Fruit fly (Drosophila melanogaster) whole organism, embryonic: Measurements from ENCODE around the gene CG17717.
A peak's percentile ranks its signal among the peaks of the same experiment; 100 is the strongest.

Source experiments
- Adf1 ChIP-seq: fragments of 200-800 bp; sonication (Bioruptor generic); IDR thresholded peaks from 2 replicates; pipeline ENCODE4 v1.3.6; 2022; ENCODE audit warnings: missing biosample characterization, missing genetic modification characterization
- Atf-2 ChIP-seq: fragments of 200-800 bp; sonication (Bioruptor generic); optimal IDR thresholded peaks from 2 replicates; lab custom pipeline; 2016; ENCODE audit warnings: missing biosample characterization, missing genetic modification characterization
- BtbVII ChIP-seq: fragments of 200-800 bp; sonication (Bioruptor generic); optimal IDR thresholded peaks from 3 replicates; lab custom pipeline; 2017; ENCODE audit warnings: missing biosample characterization, mild to moderate bottlenecking, missing genetic modification characterization
- CG10147 ChIP-seq: fragments of 200-800 bp; sonication (Bioruptor generic); optimal IDR thresholded peaks from 2 replicates; lab custom pipeline; 2019; ENCODE audit warnings: missing biosample characterization, mild to moderate bottlenecking, missing genetic modification characterization, moderate library complexity
- CG10267 ChIP-seq: fragments of 200-800 bp; sonication (Bioruptor generic); optimal IDR thresholded peaks from 2 replicates; lab custom pipeline; 2018; ENCODE audit warnings: missing biosample characterization, mild to moderate bottlenecking, missing genetic modification characterization, moderate library complexity
- CG11456 ChIP-seq: fragments of 200-800 bp; sonication (Bioruptor generic); IDR thresholded peaks from 3 replicates; pipeline ENCODE4 v1.3.6; 2022; ENCODE audit warnings: missing biosample characterization, missing genetic modification characterization
- CG11504 ChIP-seq: fragments of 200-800 bp; sonication (Bioruptor generic); optimal IDR thresholded peaks from 3 replicates; lab custom pipeline; 2019; ENCODE audit warnings: missing biosample characterization, mild to moderate bottlenecking, missing genetic modification characterization, moderate library complexity
- CG12104 ChIP-seq: fragments of 200-800 bp; sonication (Bioruptor generic); optimal IDR thresholded peaks from 3 replicates; lab custom pipeline; 2016; ENCODE audit warnings: missing biosample characterization, missing genetic modification characterization
- CG13624 ChIP-seq: fragments of 200-800 bp; sonication (Bioruptor generic); optimal IDR thresholded peaks from 2 replicates; lab custom pipeline; 2016; ENCODE audit warnings: missing biosample characterization, missing genetic modification characterization
- CG1603 ChIP-seq: fragments of 200-800 bp; sonication (Bioruptor generic); optimal IDR thresholded peaks from 2 replicates; lab custom pipeline; 2019; ENCODE audit warnings: missing biosample characterization, mild to moderate bottlenecking, missing genetic modification characterization, moderate library complexity
- CG17361 ChIP-seq: fragments of 200-800 bp; sonication (Bioruptor generic); IDR thresholded peaks from 3 replicates; pipeline ENCODE4 v1.3.6; 2022; ENCODE audit warnings: missing biosample characterization, missing genetic modification characterization
- CG17802 ChIP-seq: fragments of 200-800 bp; sonication (Bioruptor generic); optimal IDR thresholded peaks from 2 replicates; lab custom pipeline; 2018; ENCODE audit warnings: missing biosample characterization, mild to moderate bottlenecking, missing genetic modification characterization, moderate library complexity
- CG17829 ChIP-seq: fragments of 200-800 bp; optimal IDR thresholded peaks from 2 replicates; lab custom pipeline; 2019; ENCODE audit warnings: missing biosample characterization, mild to moderate bottlenecking, missing genetic modification characterization, moderate library complexity
- CG2678 ChIP-seq: fragments of 200-800 bp; sonication (Bioruptor generic); optimal IDR thresholded peaks from 3 replicates; lab custom pipeline; 2019; ENCODE audit warnings: missing biosample characterization, mild to moderate bottlenecking, missing genetic modification characterization, moderate library complexity
- CG30020 ChIP-seq: fragments of 200-800 bp; optimal IDR thresholded peaks from 2 replicates; lab custom pipeline; 2019; ENCODE audit warnings: missing biosample characterization, mild to moderate bottlenecking, missing genetic modification characterization, moderate library complexity
- CG31224 ChIP-seq: fragments of 200-800 bp; sonication (Bioruptor generic); IDR thresholded peaks from 2 replicates; pipeline ENCODE4 v1.3.6; 2022; ENCODE audit warnings: missing biosample characterization, missing genetic modification characterization
- CG3726 ChIP-seq: fragments of 200-800 bp; sonication (Bioruptor generic); IDR thresholded peaks from 3 replicates; pipeline ENCODE4, ENCODE4 v1.3.6; 2022; ENCODE audit warnings: missing biosample characterization, missing genetic modification characterization
- CG3838 ChIP-seq: fragments of 200-800 bp; sonication (Bioruptor generic); optimal IDR thresholded peaks from 3 replicates; lab custom pipeline; 2016; ENCODE audit warnings: missing biosample characterization, missing genetic modification characterization
- CG4282 ChIP-seq: fragments of 200-800 bp; sonication (Bioruptor generic); optimal IDR thresholded peaks from 2 replicates; lab custom pipeline; 2016; ENCODE audit warnings: missing biosample characterization, missing genetic modification characterization
- CG4360 ChIP-seq: fragments of 200-800 bp; sonication (Bioruptor generic); IDR thresholded peaks from 2 replicates; pipeline ENCODE4 v1.3.6; 2022; ENCODE audit warnings: missing biosample characterization, missing genetic modification characterization
- CG4707 ChIP-seq: fragments of 200-800 bp; sonication (Bioruptor generic); optimal IDR thresholded peaks from 2 replicates; lab custom pipeline; 2018; ENCODE audit warnings: missing biosample characterization, mild to moderate bottlenecking, missing genetic modification characterization, moderate library complexity
- CG7271 ChIP-seq: fragments of 200-800 bp; sonication (Bioruptor generic); optimal IDR thresholded peaks from 2 replicates; lab custom pipeline; 2018; ENCODE audit warnings: missing biosample characterization, mild to moderate bottlenecking, missing genetic modification characterization, moderate library complexity
- CG7786 ChIP-seq: fragments of 200-800 bp; sonication (Bioruptor generic); optimal IDR thresholded peaks from 2 replicates; lab custom pipeline; 2016; ENCODE audit warnings: missing biosample characterization, missing genetic modification characterization
- CG9932 ChIP-seq: fragments of 200-800 bp; sonication (Bioruptor generic); IDR thresholded peaks from 2 replicates; pipeline ENCODE4 v1.3.6; 2022; ENCODE audit warnings: missing biosample characterization, missing genetic modification characterization
- Chrac-16 ChIP-seq: fragments of 200-800 bp; sonication (Bioruptor generic); optimal IDR thresholded peaks from 3 replicates; lab custom pipeline; 2016; ENCODE audit warnings: missing biosample characterization, missing genetic modification characterization
- Doc2 ChIP-seq: fragments of 200-800 bp; sonication (Bioruptor generic); IDR thresholded peaks from 2 replicates; pipeline ENCODE4 v1.3.6; 2022; ENCODE audit warnings: missing biosample characterization, missing genetic modification characterization
- Drgx ChIP-seq: fragments of 200-800 bp; sonication (Bioruptor generic); IDR thresholded peaks from 2 replicates; pipeline ENCODE4 v1.3.6; 2022; ENCODE audit warnings: missing biosample characterization, missing genetic modification characterization
- HLHmδ ChIP-seq: fragments of 200-800 bp; sonication (Bioruptor generic); optimal IDR thresholded peaks from 2 replicates; lab custom pipeline; 2018; ENCODE audit warnings: missing biosample characterization, mild to moderate bottlenecking, missing genetic modification characterization, moderate library complexity
- Hsf ChIP-seq: fragments of 200-800 bp; sonication (Bioruptor generic); optimal IDR thresholded peaks from 3 replicates; lab custom pipeline; 2016; ENCODE audit warnings: missing biosample characterization, missing genetic modification characterization
- Rfx ChIP-seq: fragments of 200-800 bp; sonication (Bioruptor generic); IDR thresholded peaks from 2 replicates; pipeline ENCODE4 v1.3.6; 2022; ENCODE audit warnings: missing biosample characterization, missing genetic modification characterization
- Six4 ChIP-seq: fragments of 200-800 bp; sonication (Bioruptor generic); optimal IDR thresholded peaks from 2 replicates; lab custom pipeline; 2016; ENCODE audit warnings: missing biosample characterization, missing genetic modification characterization
- ab ChIP-seq: fragments of 200-800 bp; sonication (Bioruptor generic); optimal IDR thresholded peaks from 2 replicates; lab custom pipeline; 2016; ENCODE audit warnings: missing biosample characterization, missing genetic modification characterization
- amos ChIP-seq: fragments of 200-800 bp; sonication (Bioruptor generic); IDR thresholded peaks from 2 replicates; pipeline ENCODE4 v1.3.6; 2022; ENCODE audit warnings: missing biosample characterization, missing genetic modification characterization; ENCODE audit not compliant: partially characterized antibody
- ash1 ChIP-seq: fragments of 200-800 bp; sonication (Bioruptor generic); optimal IDR thresholded peaks from 2 replicates; lab custom pipeline; 2018; ENCODE audit warnings: missing biosample characterization, mild to moderate bottlenecking, missing genetic modification characterization
- btn ChIP-seq: fragments of 200-800 bp; sonication (Bioruptor generic); optimal IDR thresholded peaks from 2 replicates; lab custom pipeline; 2016; ENCODE audit warnings: missing biosample characterization, missing genetic modification characterization
- cato ChIP-seq: fragments of 200-800 bp; sonication (Bioruptor generic); optimal IDR thresholded peaks from 2 replicates; lab custom pipeline; 2016; ENCODE audit warnings: missing biosample characterization, missing genetic modification characterization, borderline replicate concordance
- crc ChIP-seq: fragments of 200-800 bp; sonication (Bioruptor generic); optimal IDR thresholded peaks from 2 replicates; lab custom pipeline; 2016; ENCODE audit warnings: missing biosample characterization, missing genetic modification characterization
- crol ChIP-seq: fragments of 200-800 bp; sonication (Bioruptor generic); IDR thresholded peaks from 2 replicates; pipeline ENCODE4 v1.3.6; 2022; ENCODE audit warnings: missing biosample characterization, missing genetic modification characterization
- dpn ChIP-seq, 2 experiments: fragments of 200-800 bp; sonication (Bioruptor generic); optimal IDR thresholded peaks; 3 replicates each; lab custom pipeline; 2016; ENCODE audit warnings: missing biosample characterization in 2 of 2, missing genetic modification characterization in 2 of 2
- en ChIP-seq: fragments of 200-800 bp; sonication (Bioruptor generic); optimal IDR thresholded peaks from 2 replicates; lab custom pipeline; 2016; ENCODE audit warnings: missing biosample characterization, missing genetic modification characterization
- eve ChIP-seq, 2 experiments: fragments of >200 bp; optimal IDR thresholded peaks; 2 replicates each; lab custom pipeline; 2017; ENCODE audit warnings: missing biosample characterization in 2 of 2, missing genetic modification characterization in 2 of 2
- gsb-n ChIP-seq: fragments of 200-800 bp; sonication (Bioruptor generic); optimal IDR thresholded peaks from 3 replicates; lab custom pipeline; 2018; ENCODE audit warnings: missing biosample characterization, mild to moderate bottlenecking, missing genetic modification characterization
- her ChIP-seq: fragments of 200-800 bp; sonication (Bioruptor generic); optimal IDR thresholded peaks from 2 replicates; lab custom pipeline; 2016; ENCODE audit warnings: missing biosample characterization, missing genetic modification characterization
- oc ChIP-seq: fragments of 200-800 bp; sonication (Bioruptor generic); optimal IDR thresholded peaks from 2 replicates; lab custom pipeline; 2018; ENCODE audit warnings: missing biosample characterization, mild to moderate bottlenecking, missing genetic modification characterization, moderate library complexity
- org-1 ChIP-seq: fragments of 200-800 bp; sonication (Bioruptor generic); optimal IDR thresholded peaks from 2 replicates; lab custom pipeline; 2017; ENCODE audit warnings: missing biosample characterization, missing genetic modification characterization
- phol ChIP-seq: fragments of 200-800 bp; sonication (Bioruptor generic); optimal IDR thresholded peaks from 3 replicates; lab custom pipeline; 2018; ENCODE audit warnings: missing biosample characterization, mild to moderate bottlenecking, missing genetic modification characterization, moderate library complexity
- rib ChIP-seq: fragments of 200-800 bp; sonication (Bioruptor generic); IDR thresholded peaks from 2 replicates; pipeline ENCODE4 v1.3.6; 2022; ENCODE audit warnings: missing biosample characterization, missing genetic modification characterization
- sisA ChIP-seq: fragments of 200-800 bp; sonication (Bioruptor generic); IDR thresholded peaks from 2 replicates; pipeline ENCODE4 v1.3.6; 2022; ENCODE audit warnings: missing biosample characterization, missing genetic modification characterization
- sqz ChIP-seq: fragments of 200-800 bp; sonication (Bioruptor generic); optimal IDR thresholded peaks from 3 replicates; lab custom pipeline; 2018; ENCODE audit warnings: missing biosample characterization, mild to moderate bottlenecking, missing genetic modification characterization
- ssp ChIP-seq: fragments of 200-800 bp; sonication (Bioruptor generic); IDR thresholded peaks from 2 replicates; pipeline ENCODE4 v1.3.6; 2022; ENCODE audit warnings: missing biosample characterization, missing genetic modification characterization
- unc-4 ChIP-seq: fragments of 200-800 bp; sonication (Bioruptor generic); IDR thresholded peaks from 2 replicates; pipeline ENCODE4 v1.3.6; 2022; ENCODE audit warnings: missing biosample characterization, missing genetic modification characterization; ENCODE audit not compliant: partially characterized antibody
- wdn ChIP-seq: fragments of 200-800 bp; sonication (Bioruptor generic); IDR thresholded peaks from 2 replicates; pipeline ENCODE4 v1.3.6; 2022; ENCODE audit warnings: missing biosample characterization, missing genetic modification characterization

CG17717 gene

DNA sequence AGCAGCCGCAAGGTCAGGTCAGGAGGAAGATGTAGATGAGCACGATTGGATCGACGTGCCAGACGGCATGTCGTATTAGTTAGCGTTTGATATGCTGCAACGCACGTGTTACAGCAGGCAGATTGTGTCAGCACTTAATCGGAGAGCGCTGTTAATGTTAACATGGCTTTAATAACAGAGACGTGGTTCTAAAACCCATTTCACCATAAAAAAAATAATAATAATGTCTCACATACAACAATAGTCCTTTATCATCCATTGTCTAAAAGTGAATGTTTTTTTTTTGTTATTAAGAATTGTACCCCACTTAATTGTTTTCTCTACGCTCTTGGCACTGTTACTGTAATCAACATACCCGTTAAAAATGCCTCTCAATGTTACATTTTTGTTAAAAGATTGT is 10.1 kb downstream of the CG17717 start (continued):
- TF ChIP-seq Six4 (GFP tag; lab: Kevin White, UChicago) (peak; percentile 83), Adf1 (GFP tag; lab: Robert Waterston, UW) (peak; percentile 68), Hsf (GFP tag; lab: Kevin White, UChicago) (peak; percentile 30), her (GFP tag; lab: Kevin White, UChicago) (peak; percentile 76), CG17361 (peak; percentile 85), HLHmδ (no peak), unc-4 (GFP tag; lab: Robert Waterston, UW) (no peak), CG31224 (GFP tag; lab: Robert Waterston, UW) (peak; percentile 94), en (GFP tag; lab: Kevin White, UChicago) (peak; percentile 75), BtbVII (GFP tag; lab: Kevin White, UChicago) (peak; percentile 80), Atf-2 (GFP tag; lab: Kevin White, UChicago) (no peak), CG11456 (GFP tag; lab: Robert Waterston, UW) (peak; percentile 98), CG30020 (tag; lab: Kevin White, UChicago) (no peak), CG2678 (tag; lab: Kevin White, UChicago) (peak; percentile 93), sqz (peak; percentile 7), ab (GFP tag; lab: Kevin White, UChicago) (no peak), Doc2 (peak; percentile 71; the same call in 1 of the 2 replicates), CG9932 (GFP tag; lab: Robert Waterston, UW) (peak; percentile 99), CG4360 (GFP tag; lab: Robert Waterston, UW) (peak; percentile 82), btn (peak; percentile 50), Drgx (GFP tag; lab: Robert Waterston, UW) (peak; percentile 98), Rfx (GFP tag; lab: Robert Waterston, UW) (peak; percentile 99), CG12104 (GFP tag; lab: Kevin White, UChicago) (peak; percentile 83), sisA (GFP tag; lab: Robert Waterston, UW) (peak; percentile 96), CG3726 (GFP tag; lab: Robert Waterston, UW) (peak; percentile 97), org-1 (GFP tag; lab: Kevin White, UChicago) (peak; percentile 18), CG10147 (peak; percentile 90), rib (GFP tag; lab: Robert Waterston, UW) (peak; percentile 98), oc (no peak), CG17829 (tag; lab: Kevin White, UChicago) (peak; percentile 60), CG4282 (GFP tag; lab: Kevin White, UChicago) (no peak), CG7786 (no peak), CG17802 (tag; lab: Kevin White, UChicago) (peak; percentile 40), CG4707 (peak; percentile 58), phol (tag; lab: Kevin White, UChicago) (peak; percentile 88), dpn (GFP tag; optimal IDR thresholded peaks at IDR 0.05; lab: Kevin White, UChicago) (peak in 1 of 2 experiments; percentile 88), CG13624 (GFP tag; lab: Kevin White, UChicago) (peak; percentile 91), CG7271 (tag; lab: Kevin White, UChicago) (peak; percentile 65), crol (GFP tag; lab: Robert Waterston, UW) (no peak), CG11504 (tag; lab: Kevin White, UChicago) (peak; percentile 83), Chrac-16 (GFP tag; lab: Kevin White, UChicago) (no peak), crc (GFP tag; lab: Kevin White, UChicago) (peak; percentile 83), CG3838 (GFP tag; lab: Kevin White, UChicago) (no peak), ssp (GFP tag; lab: Robert Waterston, UW) (peak; percentile 91), CG10267 (tag; lab: Kevin White, UChicago) (peak; percentile 79), ash1 (GFP tag; lab: Kevin White, UChicago) (peak; percentile 31), cato (GFP tag; lab: Kevin White, UChicago) (peak; percentile 70), eve (GFP tag; optimal IDR thresholded peaks at IDR 0.05; lab: Kevin White, UChicago) (no peak), CG1603 (tag; lab: Kevin White, UChicago) (peak; percentile 59), wdn (GFP tag; lab: Robert Waterston, UW) (no peak), amos (peak; percentile 57), gsb-n (no peak)
